Worm (Caenorhabditis elegans) whole organism, L4 larva: ENCODE measurements around the gene F58G1.3.

Source experiments
- ZK546.5 ChIP-seq, 2 experiments: sonication (generic microtip); optimal IDR thresholded peaks; 2 replicates each; lab custom pipeline; 2017; ENCODE audit warnings: missing biosample characterization in 2 of 2, missing genetic modification characterization in 2 of 2
- ama-1 ChIP-seq: fragments of 150-350 bp; optimal IDR thresholded peaks from 2 replicates; lab custom pipeline; 2014; ENCODE audit warnings: inconsistent platforms, mixed read lengths
- cey-2 ChIP-seq: sonication (generic microtip); optimal IDR thresholded peaks from 3 replicates; lab custom pipeline; 2017; ENCODE audit warnings: missing genetic modification characterization, mild to moderate bottlenecking, missing compliant biosample characterization, antibody characterized with exemption, borderline replicate concordance; ENCODE audit not compliant: insufficient read depth
- nhr-11 ChIP-seq: fragments of 150-350 bp; optimal IDR thresholded peaks from 2 replicates; lab custom pipeline; 2014; ENCODE audit warnings: missing biosample characterization, missing genetic modification characterization
- nhr-237 ChIP-seq: sonication (generic microtip); optimal IDR thresholded peaks from 2 replicates; lab custom pipeline; 2017; ENCODE audit warnings: missing biosample characterization, missing genetic modification characterization
- nhr-76 ChIP-seq: fragments of 150-350 bp; optimal IDR thresholded peaks from 2 replicates; lab custom pipeline; 2014; ENCODE audit warnings: missing biosample characterization, missing genetic modification characterization
- nhr-77 ChIP-seq: fragments of 150-350 bp; optimal IDR thresholded peaks from 2 replicates; lab custom pipeline; 2014; ENCODE audit warnings: missing biosample characterization, missing genetic modification characterization
- pqm-1 ChIP-seq: sonication (generic microtip); optimal IDR thresholded peaks from 2 replicates; lab custom pipeline; 2017; ENCODE audit warnings: missing biosample characterization, missing genetic modification characterization
- spr-3 ChIP-seq: fragments of 200-800 bp; sonication (Bioruptor generic); optimal IDR thresholded peaks from 2 replicates; lab custom pipeline; 2018; ENCODE audit warnings: mild to moderate bottlenecking, missing genetic modification characterization, missing compliant biosample characterization
- unc-39 ChIP-seq: sonication (generic microtip); optimal IDR thresholded peaks from 2 replicates; lab custom pipeline; 2017; ENCODE audit warnings: missing biosample characterization, missing genetic modification characterization
- unc-62 ChIP-seq, 3 experiments: fragments of 150-350 bp in 1 of 3; sonication (generic microtip); optimal IDR thresholded peaks in 2 of 3; peaks in 1 of 3; 1 replicate in 1 of 3; 2 replicates in 2 of 3; lab custom pipeline; 2014 to 2017; ENCODE audit warnings: missing biosample characterization in 3 of 3, missing genetic modification characterization in 3 of 3, missing genetic modification reagents in 3 of 3, missing genotype in 1 of 3
- zfp-3 ChIP-seq: fragments of 200-800 bp; sonication (Bioruptor generic); conservative IDR thresholded peaks from 2 replicates; pipeline ENCODE4 v1.3.6; 2022; ENCODE audit warnings: missing genetic modification reagents, missing genetic modification characterization, missing compliant biosample characterization
- zip-11 ChIP-seq: fragments of 200-800 bp; sonication (Bioruptor generic); IDR thresholded peaks from 2 replicates; pipeline ENCODE4 v1.3.6; 2022; ENCODE audit warnings: missing genetic modification characterization, missing compliant biosample characterization

DNA sequence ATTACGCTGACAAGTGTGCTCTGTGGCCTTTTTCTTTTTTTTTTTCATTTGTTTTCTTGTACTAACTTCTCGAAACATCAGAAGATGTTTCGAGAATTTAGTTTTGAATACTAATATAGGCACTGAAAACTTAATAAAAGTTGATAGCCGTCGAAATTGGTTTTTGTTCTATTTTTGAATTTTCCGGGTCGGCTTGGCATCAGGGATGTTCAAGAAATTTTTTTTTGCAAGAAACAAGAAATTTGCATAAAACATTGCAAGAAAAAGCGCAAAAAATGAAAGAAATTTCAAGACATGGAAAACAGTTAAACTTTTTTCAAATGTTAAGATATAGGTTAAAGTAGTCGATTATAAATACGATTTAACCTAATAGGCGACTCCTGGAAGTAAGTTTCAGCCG, 4.9 kb downstream of the F58G1.3 start:
- TF ChIP-seq pqm-1 (tag; lab: Kevin White, UChicago) (no peak), nhr-237 (tag; lab: Kevin White, UChicago) (no peak), ama-1 (lab: Kevin White, UChicago) (no peak), ZK546.5 (tag; optimal IDR thresholded peaks at IDR 0.05; lab: Kevin White, UChicago) (no peak), zip-11 (no peak), unc-39 (no peak), zfp-3 (no peak), nhr-77 (tag; lab: Kevin White, UChicago) (no peak), nhr-76 (no peak), unc-62 (GFP tag; optimal IDR thresholded peaks at IDR 0.05 in 1 of 2; lab: Kevin White, UChicago) (no peak), unc-62 (tag; optimal IDR thresholded peaks at IDR 0.05; lab: Kevin White, UChicago) (no peak), cey-2 (tag; lab: Kevin White, UChicago) (no peak), spr-3 (GFP tag; lab: Kevin White, UChicago) (no peak), nhr-11 (tag; lab: Kevin White, UChicago) (no peak)
